Fruit fly (Drosophila melanogaster): ENCODE results near the gene CG34150.
A peak's percentile ranks its signal among the peaks of the same experiment; 100 is the strongest.

The CG34150 gene

dm6 chr3R:24771273-24772231 lies 42.5 kb upstream of the CG34150 start, which contains the start of gene CG42331 (continued):
- TF ChIP-seq Blimp-1 (GFP tag; optimal IDR thresholded peaks at IDR 0.05) (no peak), Dfd (GFP tag; optimal IDR thresholded peaks at IDR 0.05) (no peak), scrt (GFP tag; optimal IDR thresholded peaks at IDR 0.05) (peak; percentile 37), ab (GFP tag; optimal IDR thresholded peaks at IDR 0.05) (no peak), CG17912 (GFP tag; optimal IDR thresholded peaks at IDR 0.05) (no peak), nerfin-2 (GFP tag; IDR thresholded peaks at IDR 0.05; ENCODE audit: partially characterized antibody) (no peak), Oaz (GFP tag; IDR thresholded peaks at IDR 0.05) (no peak), pum (GFP tag; optimal IDR thresholded peaks at IDR 0.05) (peak; percentile 45), gfzf (GFP tag; optimal IDR thresholded peaks at IDR 0.05) (no peak), Ssrp (tag; optimal IDR thresholded peaks at IDR 0.05) (peak; percentile 51), CG11398 (GFP tag; optimal IDR thresholded peaks at IDR 0.05) (no peak), CG7963 (GFP tag; IDR thresholded peaks at IDR 0.05; ENCODE audit: partially characterized antibody) (no peak), Atf3 (GFP tag; optimal IDR thresholded peaks at IDR 0.05) (no peak), CG17359 (tag; optimal IDR thresholded peaks at IDR 0.05) (peak; percentile 57), abd-A (tag; optimal IDR thresholded peaks at IDR 0.05) (peak; percentile 31), BtbVII (GFP tag; optimal IDR thresholded peaks at IDR 0.05) (peak; percentile 59), dysf (GFP tag; IDR thresholded peaks at IDR 0.05) (peak; percentile 83), gem (tag; optimal IDR thresholded peaks at IDR 0.05) (peak; percentile 86), CG13894 (tag; optimal IDR thresholded peaks at IDR 0.05) (no peak), slou (GFP tag; optimal IDR thresholded peaks at IDR 0.05) (no peak), HLH4C (GFP tag; IDR thresholded peaks at IDR 0.05; ENCODE audit: partially characterized antibody) (no peak), TFAM (GFP tag; optimal IDR thresholded peaks at IDR 0.05) (no peak), CG3838 (GFP tag; optimal IDR thresholded peaks at IDR 0.05) (no peak), CG6854 (GFP tag; optimal IDR thresholded peaks at IDR 0.05) (no peak), bowl (GFP tag; IDR thresholded peaks at IDR 0.05) (no peak), Dip2 (GFP tag; IDR thresholded peaks at IDR 0.05) (no peak), CG32772 (GFP tag; IDR thresholded peaks at IDR 0.05) (no peak), CG8478 (optimal IDR thresholded peaks at IDR 0.05) (no peak), CG15514 (GFP tag; optimal IDR thresholded peaks at IDR 0.05) (peak; percentile 33), CG7786 (GFP tag; optimal IDR thresholded peaks at IDR 0.05) (peak; percentile 60), sim (GFP tag; IDR thresholded peaks at IDR 0.05) (no peak), D (optimal IDR thresholded peaks at IDR 0.05) (no peak), D (GFP tag; optimal IDR thresholded peaks at IDR 0.05) (peak; percentile 35), org-1 (GFP tag; optimal IDR thresholded peaks at IDR 0.05) (peak; percentile 44), CG9215 (GFP tag; IDR thresholded peaks at IDR 0.05) (no peak), ranshi (GFP tag; IDR thresholded peaks at IDR 0.05) (peak; percentile 44; the same call in 1 of the 2 replicates), chn (GFP tag; optimal IDR thresholded peaks at IDR 0.05) (no peak), Sry-δ (GFP tag; optimal IDR thresholded peaks at IDR 0.05) (no peak), crp (GFP tag; optimal IDR thresholded peaks at IDR 0.05) (no peak), CG15073 (GFP tag; optimal IDR thresholded peaks at IDR 0.05) (no peak), CG6683 (GFP tag; optimal IDR thresholded peaks at IDR 0.05) (peak; percentile 38), al (GFP tag; IDR thresholded peaks at IDR 0.05) (peak; percentile 48; the same call in 1 of the 2 replicates), gce (GFP tag; IDR thresholded peaks at IDR 0.05) (no peak), Stat92E (GFP tag; optimal IDR thresholded peaks at IDR 0.05) (no peak), gcm2 (GFP tag; optimal IDR thresholded peaks at IDR 0.05) (no peak), CTCF (GFP tag; optimal IDR thresholded peaks at IDR 0.05) (no peak), CG2120 (GFP tag; optimal IDR thresholded peaks at IDR 0.05) (peak; percentile 78), CG12659 (GFP tag; optimal IDR thresholded peaks at IDR 0.05) (peak; percentile 63), CG30020 (tag; optimal IDR thresholded peaks at IDR 0.05) (no peak), E2f1 (GFP tag; IDR thresholded peaks at IDR 0.05) (no peak; the same call in 1 of the 2 replicates)

All from whole organism, embryonic.